Worm (Caenorhabditis elegans) whole organism, young adult: ENCODE measurements around the gene sri-72.

Source experiments
- B0035.1 ChIP-seq: sonication (generic microtip); optimal IDR thresholded peaks from 2 replicates; lab custom pipeline; 2016; ENCODE audit warnings: missing genetic modification characterization, mild to moderate bottlenecking, missing compliant biosample characterization, missing genotype, missing genetic modification reagents
- F10E7.11 ChIP-seq: sonication (generic microtip); optimal IDR thresholded peaks from 2 replicates; lab custom pipeline; 2017; ENCODE audit warnings: mild to moderate bottlenecking, missing genetic modification characterization, moderate library complexity, missing compliant biosample characterization
- F55B11.4 ChIP-seq: sonication (generic microtip); optimal IDR thresholded peaks from 2 replicates; lab custom pipeline; 2016; ENCODE audit warnings: missing compliant biosample characterization, missing genetic modification characterization, borderline replicate concordance; ENCODE audit not compliant: insufficient read depth
- K11D2.4 ChIP-seq: fragments of 200-800 bp; sonication (Bioruptor generic); IDR thresholded peaks from 2 replicates; pipeline ENCODE4 v1.3.6; 2022; ENCODE audit warnings: missing genetic modification reagents, missing genetic modification characterization, missing compliant biosample characterization
- T26A5.8 ChIP-seq: sonication (generic microtip); optimal IDR thresholded peaks from 2 replicates; lab custom pipeline; 2016; ENCODE audit warnings: missing genetic modification characterization, missing compliant biosample characterization
- atf-7 ChIP-seq: sonication (generic microtip); optimal IDR thresholded peaks from 2 replicates; lab custom pipeline; 2017; ENCODE audit warnings: mild to moderate bottlenecking, missing genetic modification characterization, missing compliant biosample characterization
- attf-5 ChIP-seq: fragments of 200-800 bp; sonication (Bioruptor generic); optimal IDR thresholded peaks from 2 replicates; lab custom pipeline; 2018; ENCODE audit warnings: mild to moderate bottlenecking, missing genetic modification characterization, missing compliant biosample characterization
- bed-1 ChIP-seq: fragments of 200-800 bp; sonication (Bioruptor generic); IDR thresholded peaks from 2 replicates; pipeline ENCODE4 v1.3.6; 2022; ENCODE audit warnings: missing genetic modification reagents, missing genetic modification characterization, missing compliant biosample characterization
- ceh-91 ChIP-seq: fragments of 200-800 bp; sonication (Bioruptor generic); IDR thresholded peaks from 2 replicates; pipeline ENCODE4 v1.3.6; 2022; ENCODE audit warnings: missing genetic modification reagents, missing genetic modification characterization, missing compliant biosample characterization
- egl-44 ChIP-seq: fragments of 200-800 bp; sonication (Bioruptor generic); IDR thresholded peaks from 2 replicates; pipeline ENCODE4 v1.3.6; 2022; ENCODE audit warnings: missing genetic modification reagents, missing genetic modification characterization, missing compliant biosample characterization
- hlh-26 ChIP-seq: fragments of 200-800 bp; sonication (Bioruptor generic); conservative IDR thresholded peaks from 2 replicates; pipeline ENCODE4 v1.3.6; 2022; ENCODE audit warnings: missing genetic modification reagents, missing genetic modification characterization, missing compliant biosample characterization
- lag-1 ChIP-seq: fragments of 200-800 bp; sonication (Bioruptor generic); IDR thresholded peaks from 2 replicates; pipeline ENCODE4 v1.3.6; 2022; ENCODE audit warnings: missing genetic modification reagents, missing genetic modification characterization, missing compliant biosample characterization
- lin-40 ChIP-seq: sonication (generic microtip); optimal IDR thresholded peaks from 2 replicates; lab custom pipeline; 2016; ENCODE audit warnings: missing genetic modification characterization, mild to moderate bottlenecking, missing compliant biosample characterization, missing genotype, missing genetic modification reagents
- lin-54 ChIP-seq: fragments of 200-800 bp; sonication (Bioruptor generic); optimal IDR thresholded peaks from 2 replicates; lab custom pipeline; 2018; ENCODE audit warnings: mild to moderate bottlenecking, missing genetic modification characterization, missing compliant biosample characterization
- lir-1 ChIP-seq: fragments of 200-800 bp; sonication (Bioruptor generic); conservative IDR thresholded peaks from 2 replicates; pipeline ENCODE4 v1.3.6; 2022; ENCODE audit warnings: missing genetic modification reagents, missing genetic modification characterization, missing compliant biosample characterization
- lsy-27 ChIP-seq: sonication (generic microtip); optimal IDR thresholded peaks from 2 replicates; lab custom pipeline; 2017; ENCODE audit warnings: missing genetic modification characterization, mild to moderate bottlenecking, missing compliant biosample characterization, antibody characterized with exemption, missing genotype, borderline replicate concordance; ENCODE audit not compliant: insufficient read depth
- madf-10 ChIP-seq: sonication (generic microtip); optimal IDR thresholded peaks from 2 replicates; lab custom pipeline; 2016; ENCODE audit warnings: mild to moderate bottlenecking, missing genetic modification characterization, missing compliant biosample characterization
- madf-3 ChIP-seq: fragments of 200-800 bp; sonication (Bioruptor generic); IDR thresholded peaks from 2 replicates; pipeline ENCODE4 v1.3.6; 2022; ENCODE audit warnings: missing genetic modification reagents, missing genetic modification characterization, missing compliant biosample characterization
- madf-8 ChIP-seq: fragments of 200-800 bp; sonication (Bioruptor generic); conservative IDR thresholded peaks from 2 replicates; pipeline ENCODE4 v1.3.6; 2022; ENCODE audit warnings: missing genetic modification reagents, missing genetic modification characterization, missing compliant biosample characterization
- mcd-1 ChIP-seq: fragments of 200-800 bp; sonication (Bioruptor generic); IDR thresholded peaks from 2 replicates; pipeline ENCODE4 v1.3.6; 2022; ENCODE audit warnings: missing genetic modification reagents, missing genetic modification characterization, missing compliant biosample characterization
- mes-4 ChIP-seq: sonication (generic microtip); optimal IDR thresholded peaks from 2 replicates; lab custom pipeline; 2016; ENCODE audit warnings: missing genotype, missing genetic modification characterization, missing compliant biosample characterization
- nhr-80 ChIP-seq: sonication (generic microtip); optimal IDR thresholded peaks from 2 replicates; lab custom pipeline; 2016; ENCODE audit warnings: missing genetic modification characterization, missing compliant biosample characterization
- rcor-1 ChIP-seq: fragments of 200-800 bp; sonication (Bioruptor generic); IDR thresholded peaks from 2 replicates; pipeline ENCODE4 v1.3.6; 2022; ENCODE audit warnings: missing genetic modification reagents, missing genetic modification characterization, missing compliant biosample characterization
- rec-8 ChIP-seq, 2 experiments: sonication (generic microtip); optimal IDR thresholded peaks; 2 replicates each; lab custom pipeline; 2016; ENCODE audit warnings: mild to moderate bottlenecking in 2 of 2, missing genetic modification characterization in 2 of 2, missing genetic modification reagents in 2 of 2, missing genotype in 2 of 2, missing biosample characterization in 1 of 2, missing compliant biosample characterization in 1 of 2, moderate library complexity in 1 of 2
- repo-1 ChIP-seq: sonication (generic microtip); optimal IDR thresholded peaks from 2 replicates; lab custom pipeline; 2017; ENCODE audit warnings: mild to moderate bottlenecking, missing genetic modification characterization, missing compliant biosample characterization
- sea-2 ChIP-seq: fragments of 200-800 bp; sonication (Bioruptor generic); IDR thresholded peaks from 2 replicates; pipeline ENCODE4 v1.3.6; 2022; ENCODE audit warnings: missing genetic modification characterization, missing compliant biosample characterization
- snpc-4 ChIP-seq, 5 experiments: fragments of 150-350 bp in 1 of 5; sonication (generic microtip) in 4 of 5; optimal IDR thresholded peaks; 2 replicates each; lab custom pipeline; 2014 to 2018; ENCODE audit warnings: missing genetic modification characterization in 5 of 5, missing biosample characterization in 3 of 5, antibody characterized with exemption in 2 of 5, mild to moderate bottlenecking in 2 of 5, missing compliant biosample characterization in 2 of 5, missing genotype in 2 of 5, moderate library complexity in 2 of 5, missing genetic modification reagents in 1 of 5
- unc-130 ChIP-seq: sonication (generic microtip); optimal IDR thresholded peaks from 2 replicates; lab custom pipeline; 2016; ENCODE audit warnings: missing genetic modification reagents, missing genetic modification characterization, missing compliant biosample characterization
- ztf-18 ChIP-seq: sonication (generic microtip); optimal IDR thresholded peaks from 2 replicates; lab custom pipeline; 2016; ENCODE audit warnings: missing genotype, mild to moderate bottlenecking, missing genetic modification characterization, missing compliant biosample characterization
- ztf-22 ChIP-seq: fragments of 200-800 bp; sonication (Bioruptor generic); optimal IDR thresholded peaks from 2 replicates; lab custom pipeline; 2018; ENCODE audit warnings: mild to moderate bottlenecking, missing genetic modification characterization, moderate library complexity, missing compliant biosample characterization
- ztf-26 ChIP-seq: sonication (generic microtip); optimal IDR thresholded peaks from 2 replicates; lab custom pipeline; 2017; ENCODE audit warnings: missing genetic modification characterization, missing compliant biosample characterization

Gene sri-72

ce11 chrV:596923-597322, 28.9 kb upstream of the sri-72 start:
- TF ChIP-seq rec-8 (tag; optimal IDR thresholded peaks at IDR 0.05; lab: Kevin White, UChicago), result no peak

ce11 chrV:592959-593358, 25.0 kb upstream of the sri-72 start, which contains the start of gene ZK488.5:
Gene ZK488.5 (plus strand): TSS chrV:593259.
- no peak for TF ChIP-seq F10E7.11 (tag; lab: Kevin White, UChicago)
- no peak for TF ChIP-seq F55B11.4 (tag; lab: Kevin White, UChicago)
- TF ChIP-seq ztf-18 (tag; lab: Kevin White, UChicago), result no peak
- TF ChIP-seq ztf-22 (GFP tag; lab: Kevin White, UChicago), result no peak
- TF ChIP-seq snpc-4 (GFP tag; optimal IDR thresholded peaks at IDR 0.05; lab: Kevin White, UChicago), result no peak
- TF ChIP-seq snpc-4 (tag; optimal IDR thresholded peaks at IDR 0.05; lab: Kevin White, UChicago), result no peak
- TF ChIP-seq madf-8 (GFP tag; lab: Robert Waterston, UW), result no peak
- TF ChIP-seq repo-1 (tag; lab: Kevin White, UChicago), result no peak
- TF ChIP-seq unc-130 (GFP tag; lab: Kevin White, UChicago), result no peak
- TF ChIP-seq lag-1 (GFP tag; lab: Robert Waterston, UW), result no peak
- no peak for TF ChIP-seq rcor-1 (GFP tag; lab: Robert Waterston, UW)
- no peak for TF ChIP-seq B0035.1 (tag; lab: Kevin White, UChicago)
- no peak for TF ChIP-seq atf-7 (tag; lab: Kevin White, UChicago)
- TF ChIP-seq mcd-1 (GFP tag; lab: Robert Waterston, UW), result no peak
- TF ChIP-seq mes-4 (tag; lab: Kevin White, UChicago), result no peak
- TF ChIP-seq attf-5 (GFP tag; lab: Kevin White, UChicago), result no peak
- TF ChIP-seq egl-44, result no peak
- TF ChIP-seq ztf-26 (tag; lab: Kevin White, UChicago), result no peak
- no peak for TF ChIP-seq lin-54
- TF ChIP-seq rec-8 (tag; optimal IDR thresholded peaks at IDR 0.05; lab: Kevin White, UChicago), result no peak

ce11 chrV:590182-590581, 22.2 kb upstream of the sri-72 start, which contains the start of gene ZK488.6:
Gene ZK488.6 (plus strand): TSS chrV:590482.
- TF ChIP-seq F55B11.4 (tag; lab: Kevin White, UChicago), result no peak
- TF ChIP-seq nhr-80 (tag; lab: Kevin White, UChicago), result no peak
- no peak for TF ChIP-seq K11D2.4 (GFP tag; lab: Robert Waterston, UW)
- no peak for TF ChIP-seq sea-2 (GFP tag; lab: Robert Waterston, UW)
- TF ChIP-seq lir-1 (GFP tag; lab: Robert Waterston, UW), result no peak
- no peak for TF ChIP-seq rcor-1 (GFP tag; lab: Robert Waterston, UW)
- no peak for TF ChIP-seq madf-10 (tag; lab: Kevin White, UChicago)
- TF ChIP-seq F10E7.11 (tag; lab: Kevin White, UChicago), result no peak
- TF ChIP-seq atf-7 (tag; lab: Kevin White, UChicago), result no peak
- no peak for TF ChIP-seq hlh-26 (GFP tag; lab: Robert Waterston, UW)
- no peak for TF ChIP-seq madf-3
- TF ChIP-seq lin-40 (tag; lab: Kevin White, UChicago), result no peak
- no peak for TF ChIP-seq snpc-4 (GFP tag; optimal IDR thresholded peaks at IDR 0.05; lab: Kevin White, UChicago)
- no peak for TF ChIP-seq snpc-4 (tag; optimal IDR thresholded peaks at IDR 0.05; lab: Kevin White, UChicago)
- TF ChIP-seq bed-1 (GFP tag; lab: Robert Waterston, UW), result no peak

- TF ChIP-seq ceh-91 (GFP tag; lab: Robert Waterston, UW) (no peak), T26A5.8 (no peak), lsy-27 (tag; lab: Kevin White, UChicago) (no peak)
- TF ChIP-seq, all 124 proteins: peak for 0
Measured at ce11 chrV:587818-588217, 19.8 kb upstream of the sri-72 start, which contains the start of gene K06H6.1. Gene K06H6.1 (plus strand): TSS chrV:588118.
